Worm (Caenorhabditis elegans) whole organism, young adult: ENCODE measurements around the gene C28H8.2.

Experiments
- B0019.2 ChIP-seq: fragments of 200-800 bp; sonication (Bioruptor generic); conservative IDR thresholded peaks from 2 replicates; pipeline ENCODE4 v1.3.6; 2022; ENCODE audit warnings: missing genetic modification reagents, missing genetic modification characterization, missing compliant biosample characterization
- C06A6.2 ChIP-seq: fragments of 200-800 bp; sonication (Bioruptor generic); conservative IDR thresholded peaks from 2 replicates; pipeline ENCODE4 v1.3.6; 2022; ENCODE audit warnings: missing genetic modification characterization, missing compliant biosample characterization
- C17E4.6 ChIP-seq: fragments of 200-800 bp; sonication (Bioruptor generic); IDR thresholded peaks from 2 replicates; pipeline ENCODE4 v1.3.6; 2022; ENCODE audit warnings: missing genetic modification reagents, missing genetic modification characterization, missing compliant biosample characterization
- F23B12.7 ChIP-seq: sonication (generic microtip); optimal IDR thresholded peaks from 2 replicates; lab custom pipeline; 2017; ENCODE audit warnings: missing genetic modification characterization, mild to moderate bottlenecking, missing compliant biosample characterization, antibody characterized with exemption, moderate library complexity; ENCODE audit not compliant: insufficient read depth
- F57C9.4 ChIP-seq: sonication (generic microtip); optimal IDR thresholded peaks from 2 replicates; lab custom pipeline; 2017; ENCODE audit warnings: mild to moderate bottlenecking, missing genetic modification characterization, missing compliant biosample characterization
- T07F8.4 ChIP-seq: sonication (generic microtip); optimal IDR thresholded peaks from 2 replicates; lab custom pipeline; 2016; ENCODE audit warnings: mild to moderate bottlenecking, missing genetic modification characterization, moderate library complexity, missing compliant biosample characterization
- ama-1 ChIP-seq, 3 experiments: fragments of 150-350 bp in 1 of 3; sonication (generic microtip) in 2 of 3; optimal IDR thresholded peaks; 2 replicates each; lab custom pipeline; 2014 to 2018; ENCODE audit warnings: missing biosample characterization in 2 of 3, missing genetic modification characterization in 2 of 3, missing genetic modification reagents in 2 of 3
- aptf-2 ChIP-seq: fragments of 200-800 bp; sonication (Bioruptor generic); conservative IDR thresholded peaks from 2 replicates; pipeline ENCODE4 v1.3.6; 2022; ENCODE audit warnings: missing genetic modification reagents, missing genetic modification characterization, missing compliant biosample characterization
- aptf-3 ChIP-seq: fragments of 200-800 bp; sonication (Bioruptor generic); IDR thresholded peaks from 2 replicates; pipeline ENCODE4 v1.3.6; 2022; ENCODE audit warnings: missing genetic modification characterization, missing compliant biosample characterization
- athp-1 ChIP-seq: sonication (generic microtip); optimal IDR thresholded peaks from 2 replicates; lab custom pipeline; 2017; ENCODE audit warnings: mild to moderate bottlenecking, missing genetic modification characterization, missing compliant biosample characterization
- attf-3 ChIP-seq: fragments of 200-800 bp; sonication (Bioruptor generic); conservative IDR thresholded peaks from 2 replicates; pipeline ENCODE4 v1.3.6; 2022; ENCODE audit warnings: missing genetic modification reagents, missing genetic modification characterization, missing compliant biosample characterization
- cebp-1 ChIP-seq, 2 experiments: fragments of 200-800 bp in 1 of 2; sonication (Bioruptor generic) in 1 of 2; sonication (generic microtip) in 1 of 2; IDR thresholded peaks in 1 of 2; optimal IDR thresholded peaks in 1 of 2; 2 replicates each; pipeline versions ENCODE4 v1.3.6 to Lab custom; 2017 to 2022; ENCODE audit warnings: missing compliant biosample characterization in 2 of 2, missing genetic modification characterization in 2 of 2, mild to moderate bottlenecking in 1 of 2, missing genetic modification reagents in 1 of 2, moderate library complexity in 1 of 2
- ceh-100 ChIP-seq: fragments of 200-800 bp; sonication (Bioruptor generic); IDR thresholded peaks from 2 replicates; pipeline ENCODE4 v1.3.6; 2022; ENCODE audit warnings: missing genetic modification reagents, missing genetic modification characterization, missing compliant biosample characterization
- ceh-27 ChIP-seq: fragments of 200-800 bp; sonication (Bioruptor generic); optimal IDR thresholded peaks from 2 replicates; lab custom pipeline; 2018; ENCODE audit warnings: mild to moderate bottlenecking, missing genetic modification characterization, moderate library complexity, missing compliant biosample characterization
- ceh-91 ChIP-seq: fragments of 200-800 bp; sonication (Bioruptor generic); IDR thresholded peaks from 2 replicates; pipeline ENCODE4 v1.3.6; 2022; ENCODE audit warnings: missing genetic modification reagents, missing genetic modification characterization, missing compliant biosample characterization
- dpff-1 ChIP-seq: sonication (generic microtip); optimal IDR thresholded peaks from 2 replicates; lab custom pipeline; 2017; ENCODE audit warnings: mild to moderate bottlenecking, missing genetic modification characterization, missing compliant biosample characterization
- ekl-4 ChIP-seq: fragments of 200-800 bp; sonication (Bioruptor generic); IDR thresholded peaks from 2 replicates; pipeline ENCODE4 v1.3.6; 2022; ENCODE audit warnings: missing genetic modification reagents, missing genetic modification characterization, missing compliant biosample characterization
- hlh-26 ChIP-seq: fragments of 200-800 bp; sonication (Bioruptor generic); conservative IDR thresholded peaks from 2 replicates; pipeline ENCODE4 v1.3.6; 2022; ENCODE audit warnings: missing genetic modification reagents, missing genetic modification characterization, missing compliant biosample characterization
- hmg-1.2 ChIP-seq: fragments of 200-800 bp; sonication (Bioruptor generic); IDR thresholded peaks from 2 replicates; pipeline ENCODE4 v1.3.6; 2022; ENCODE audit warnings: missing genetic modification reagents, missing genetic modification characterization, missing compliant biosample characterization
- hrde-1 ChIP-seq: sonication (generic microtip); optimal IDR thresholded peaks from 2 replicates; lab custom pipeline; 2016; ENCODE audit warnings: missing genetic modification characterization, mild to moderate bottlenecking, missing compliant biosample characterization, moderate library complexity, missing genotype, missing genetic modification reagents, borderline replicate concordance
- hsf-1 ChIP-seq: fragments of 200-800 bp; sonication (Bioruptor generic); IDR thresholded peaks from 2 replicates; pipeline ENCODE4 v1.3.6; 2022; ENCODE audit warnings: missing genetic modification reagents, missing genetic modification characterization, missing compliant biosample characterization
- let-526 ChIP-seq: fragments of 200-800 bp; sonication (Bioruptor generic); IDR thresholded peaks from 2 replicates; pipeline ENCODE4 v1.3.6; 2022; ENCODE audit warnings: missing genetic modification reagents, missing genetic modification characterization, missing compliant biosample characterization
- let-607 ChIP-seq, 2 experiments: fragments of 200-800 bp in 1 of 2; sonication (Bioruptor generic) in 1 of 2; sonication (generic microtip) in 1 of 2; optimal IDR thresholded peaks; 2 replicates each; lab custom pipeline; 2016 to 2018; ENCODE audit warnings: mild to moderate bottlenecking in 2 of 2, missing compliant biosample characterization in 2 of 2, missing genetic modification characterization in 2 of 2, moderate library complexity in 2 of 2, missing genotype in 1 of 2
- lin-26 ChIP-seq: fragments of 200-800 bp; sonication (Bioruptor generic); IDR thresholded peaks from 2 replicates; pipeline ENCODE4 v1.3.6; 2022; ENCODE audit warnings: missing genetic modification reagents, missing genetic modification characterization, missing compliant biosample characterization
- lin-35 ChIP-seq, 3 experiments: fragments of 150-350 bp in 2 of 3; sonication (generic microtip) in 1 of 3; optimal IDR thresholded peaks; 2 replicates each; lab custom pipeline; 2014 to 2018; ENCODE audit warnings: missing biosample characterization in 3 of 3, missing genetic modification characterization in 3 of 3, missing genetic modification reagents in 3 of 3
- lin-40 ChIP-seq: sonication (generic microtip); optimal IDR thresholded peaks from 2 replicates; lab custom pipeline; 2016; ENCODE audit warnings: missing genetic modification characterization, mild to moderate bottlenecking, missing compliant biosample characterization, missing genotype, missing genetic modification reagents
- lsl-1 ChIP-seq: fragments of 200-800 bp; sonication (Bioruptor generic); optimal IDR thresholded peaks from 2 replicates; lab custom pipeline; 2018; ENCODE audit warnings: mild to moderate bottlenecking, missing genetic modification characterization, moderate library complexity, missing compliant biosample characterization
- madf-10 ChIP-seq: sonication (generic microtip); optimal IDR thresholded peaks from 2 replicates; lab custom pipeline; 2016; ENCODE audit warnings: mild to moderate bottlenecking, missing genetic modification characterization, missing compliant biosample characterization
- madf-6 ChIP-seq: fragments of 200-800 bp; sonication (Bioruptor generic); IDR thresholded peaks from 2 replicates; pipeline ENCODE4 v1.3.6; 2022; ENCODE audit warnings: missing genetic modification reagents, missing genetic modification characterization, missing compliant biosample characterization
- mcd-1 ChIP-seq: fragments of 200-800 bp; sonication (Bioruptor generic); IDR thresholded peaks from 2 replicates; pipeline ENCODE4 v1.3.6; 2022; ENCODE audit warnings: missing genetic modification reagents, missing genetic modification characterization, missing compliant biosample characterization
- mel-28 ChIP-seq: sonication (generic microtip); optimal IDR thresholded peaks from 2 replicates; lab custom pipeline; 2016; ENCODE audit warnings: borderline replicate concordance, mild to moderate bottlenecking, missing genetic modification characterization, missing compliant biosample characterization
- mes-4 ChIP-seq: sonication (generic microtip); optimal IDR thresholded peaks from 2 replicates; lab custom pipeline; 2016; ENCODE audit warnings: missing genotype, missing genetic modification characterization, missing compliant biosample characterization
- nfya-2 ChIP-seq: fragments of 200-800 bp; sonication (Bioruptor generic); IDR thresholded peaks from 2 replicates; pipeline ENCODE4 v1.3.6; 2022; ENCODE audit warnings: missing genetic modification reagents, missing genetic modification characterization, missing compliant biosample characterization
- pbrm-1 ChIP-seq: fragments of 200-800 bp; sonication (Bioruptor generic); IDR thresholded peaks from 2 replicates; pipeline ENCODE4 v1.3.6; 2022; ENCODE audit warnings: missing genetic modification reagents, missing genetic modification characterization, missing compliant biosample characterization
- snpc-1.1 ChIP-seq: sonication (generic microtip); optimal IDR thresholded peaks from 2 replicates; lab custom pipeline; 2017; ENCODE audit warnings: missing genetic modification characterization, mild to moderate bottlenecking, missing compliant biosample characterization, antibody characterized with exemption, moderate library complexity, missing genotype, missing genetic modification reagents; ENCODE audit not compliant: insufficient read depth
- unc-130 ChIP-seq: sonication (generic microtip); optimal IDR thresholded peaks from 2 replicates; lab custom pipeline; 2016; ENCODE audit warnings: missing genetic modification reagents, missing genetic modification characterization, missing compliant biosample characterization
- xnd-1 ChIP-seq: sonication (generic microtip); optimal IDR thresholded peaks from 2 replicates; lab custom pipeline; 2016; ENCODE audit warnings: missing genotype, missing genetic modification reagents, missing genetic modification characterization, missing compliant biosample characterization
- ztf-28 ChIP-seq: fragments of 200-800 bp; sonication (Bioruptor generic); IDR thresholded peaks from 2 replicates; pipeline ENCODE4 v1.3.6; 2022; ENCODE audit warnings: missing genetic modification reagents, missing genetic modification characterization, missing compliant biosample characterization

C28H8.2 gene

DNA sequence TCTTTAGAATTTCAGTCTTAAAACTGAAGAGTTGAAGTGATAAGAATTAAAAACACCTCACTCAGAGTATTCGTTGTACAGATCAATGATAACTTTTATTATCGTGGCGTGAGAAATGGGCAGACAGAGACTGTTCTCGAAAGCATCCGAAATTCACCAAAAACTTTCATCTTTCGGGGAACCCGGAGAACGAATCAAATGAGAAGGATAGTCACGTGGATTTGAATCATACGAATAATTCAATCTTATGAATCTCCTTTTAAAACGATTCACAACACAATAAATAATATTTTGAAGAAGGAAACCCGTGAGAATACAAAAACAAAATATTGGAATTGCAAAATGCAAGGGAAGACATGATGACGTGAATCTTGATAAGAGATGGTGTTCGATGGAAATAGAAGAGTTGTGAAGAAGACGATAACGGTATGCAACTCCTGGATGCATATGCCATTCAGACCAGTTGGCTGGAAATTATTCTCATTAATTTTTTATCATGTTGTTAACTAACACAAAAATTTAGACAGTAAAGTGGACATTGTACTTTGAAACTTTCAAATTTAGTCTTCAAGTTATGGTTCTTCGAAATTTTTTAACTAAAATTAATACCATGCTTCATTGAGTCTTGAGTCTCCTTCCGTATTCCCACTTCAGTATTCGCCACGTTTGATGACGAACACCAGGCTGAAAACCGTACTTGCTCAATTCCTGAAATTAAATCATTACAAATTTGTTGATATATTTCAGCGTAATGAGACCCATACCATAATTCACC is 43.1 kb upstream of the C28H8.2 start (continued):
- TF ChIP-seq ceh-91 (GFP tag; lab: Robert Waterston, UW) (no peak), T07F8.4 (tag; lab: Kevin White, UChicago) (no peak), snpc-1.1 (no peak), aptf-2 (GFP tag; lab: Robert Waterston, UW) (no peak), lin-40 (tag; lab: Kevin White, UChicago) (no peak), mel-28 (tag; lab: Kevin White, UChicago) (no peak), lsl-1 (GFP tag; lab: Kevin White, UChicago) (no peak), attf-3 (GFP tag; lab: Robert Waterston, UW) (no peak), ama-1 (optimal IDR thresholded peaks at IDR 0.05; lab: Kevin White, UChicago) (peak; percentile 43), ama-1 (GFP tag; optimal IDR thresholded peaks at IDR 0.05; lab: Kevin White, UChicago) (no peak)

- TF ChIP-seq hsf-1 (GFP tag; lab: Robert Waterston, UW) (no peak), cebp-1 (GFP tag; IDR thresholded peaks at IDR 0.05; lab: Robert Waterston, UW) (no peak), cebp-1 (tag; optimal IDR thresholded peaks at IDR 0.05; lab: Kevin White, UChicago) (peak; percentile 29), madf-10 (tag; lab: Kevin White, UChicago) (no peak), ceh-27 (GFP tag; lab: Kevin White, UChicago) (no peak), lin-26 (GFP tag; lab: Robert Waterston, UW) (no peak), lsl-1 (GFP tag; lab: Kevin White, UChicago) (peak; percentile 25), hmg-1.2 (GFP tag; lab: Robert Waterston, UW) (peak; percentile 88; the same call in 1 of the 2 replicates), unc-130 (GFP tag; lab: Kevin White, UChicago) (no peak)
Observed at ce11 chrIII:5878215-5878614, 41.9 kb upstream of the C28H8.2 start, which contains the start of the genes mig-21 and F01F1.2. mig-21 (minus strand) TSS chrIII:5878380. F01F1.2 (plus strand) TSS chrIII:5878554.

ce11 chrIII:5879291-5879968 is 40.7 kb upstream of the C28H8.2 start, which contains the start of gene hpo-10:
hpo-10 (plus strand) TSS chrIII:5879489.
- TF ChIP-seq lin-35 (GFP tag; optimal IDR thresholded peaks at IDR 0.05; lab: Kevin White, UChicago) (peak in 1 of 3 experiments; percentile 15), pbrm-1 (no peak), C06A6.2 (GFP tag; lab: Robert Waterston, UW) (no peak), ztf-28 (GFP tag; lab: Robert Waterston, UW) (no peak), aptf-3 (no peak), attf-3 (GFP tag; lab: Robert Waterston, UW) (peak; percentile 83), F23B12.7 (tag; lab: Kevin White, UChicago) (no peak), hsf-1 (GFP tag; lab: Robert Waterston, UW) (0 out of 2 replicates have a peak, but pooled peaks have one; percentile 38), nfya-2 (GFP tag; lab: Robert Waterston, UW) (no peak), F57C9.4 (no peak), madf-6 (GFP tag; lab: Robert Waterston, UW) (peak; percentile 36; the same call in 1 of the 2 replicates), athp-1 (tag; lab: Kevin White, UChicago) (no peak), hlh-26 (GFP tag; lab: Robert Waterston, UW) (no peak), madf-10 (tag; lab: Kevin White, UChicago) (no peak), xnd-1 (tag; lab: Kevin White, UChicago) (no peak), hrde-1 (tag; lab: Kevin White, UChicago) (no peak), dpff-1 (tag; lab: Kevin White, UChicago) (peak; percentile 31), ceh-100 (no peak), lin-40 (tag; lab: Kevin White, UChicago) (peak; percentile 3), B0019.2 (GFP tag; lab: Robert Waterston, UW) (no peak), mes-4 (tag; lab: Kevin White, UChicago) (no peak), let-526 (no peak), let-607 (tag; optimal IDR thresholded peaks at IDR 0.05; lab: Kevin White, UChicago) (peak in 1 of 2 experiments; percentile 5), mel-28 (tag; lab: Kevin White, UChicago) (no peak), mcd-1 (GFP tag; lab: Robert Waterston, UW) (peak; percentile 21; the same call in 1 of the 2 replicates), ama-1 (optimal IDR thresholded peaks at IDR 0.05; lab: Kevin White, UChicago) (no peak), ama-1 (GFP tag; optimal IDR thresholded peaks at IDR 0.05; lab: Kevin White, UChicago) (no peak), C17E4.6 (GFP tag; lab: Robert Waterston, UW) (no peak), ekl-4 (GFP tag; lab: Robert Waterston, UW) (no peak)
- TF ChIP-seq, all 124 proteins: peak for 8
